Fruit fly (Drosophila melanogaster) whole organism: ENCODE data around the gene RluA-1.

Experiments used
- Dll ChIP-seq: fragments of >200 bp; optimal IDR thresholded peaks from 2 replicates; lab custom pipeline; 2017
- psq ChIP-seq: fragments of >200 bp; optimal IDR thresholded peaks from 2 replicates; lab custom pipeline; 2017
- usp ChIP-seq: fragments of >200 bp; optimal IDR thresholded peaks from 2 replicates; lab custom pipeline; 2017; ENCODE audit warnings: missing biosample characterization, missing genetic modification characterization, mixed read lengths

- TF ChIP-seq usp (GFP tag; lab: Kevin White, UChicago) (no peak), Dll (lab: Kevin White, UChicago) (no peak), psq (no peak)
Measured at dm6 chr2L:10502862-10503261, 28.7 kb upstream of the RluA-1 start.
